Worm (Caenorhabditis elegans) whole organism, young adult: Measurements from ENCODE around the gene cutl-16.

Experiments used
- C06A6.2 ChIP-seq: fragments of 200-800 bp; sonication (Bioruptor generic); conservative IDR thresholded peaks from 2 replicates; pipeline ENCODE4 v1.3.6; 2022; ENCODE audit warnings: missing genetic modification characterization, missing compliant biosample characterization
- C17E4.6 ChIP-seq: fragments of 200-800 bp; sonication (Bioruptor generic); IDR thresholded peaks from 2 replicates; pipeline ENCODE4 v1.3.6; 2022; ENCODE audit warnings: missing genetic modification reagents, missing genetic modification characterization, missing compliant biosample characterization
- D2030.7 ChIP-seq: fragments of 200-800 bp; sonication (Bioruptor generic); IDR thresholded peaks from 2 replicates; pipeline ENCODE4 v1.3.6; 2022; ENCODE audit warnings: missing genetic modification reagents, missing genetic modification characterization, missing compliant biosample characterization
- F23B12.7 ChIP-seq: sonication (generic microtip); optimal IDR thresholded peaks from 2 replicates; lab custom pipeline; 2017; ENCODE audit warnings: missing genetic modification characterization, mild to moderate bottlenecking, missing compliant biosample characterization, antibody characterized with exemption, moderate library complexity; ENCODE audit not compliant: insufficient read depth
- F49E8.2 ChIP-seq: sonication (generic microtip); optimal IDR thresholded peaks from 3 replicates; lab custom pipeline; 2017; ENCODE audit warnings: missing genetic modification characterization, mild to moderate bottlenecking, missing compliant biosample characterization, antibody characterized with exemption, moderate library complexity; ENCODE audit not compliant: insufficient read depth
- K12H6.12 ChIP-seq: fragments of 200-800 bp; sonication (Bioruptor generic); optimal IDR thresholded peaks from 2 replicates; lab custom pipeline; 2018; ENCODE audit warnings: mild to moderate bottlenecking, missing genetic modification characterization, missing compliant biosample characterization
- Y56A3A.18 ChIP-seq: fragments of 200-800 bp; sonication (Bioruptor generic); IDR thresholded peaks from 2 replicates; pipeline ENCODE4 v1.3.6; 2022; ENCODE audit warnings: missing genetic modification reagents, missing genetic modification characterization, missing compliant biosample characterization
- Y95B8A.8 ChIP-seq: fragments of 200-800 bp; sonication (Bioruptor generic); IDR thresholded peaks from 2 replicates; pipeline ENCODE4 v1.3.6; 2022; ENCODE audit warnings: missing genetic modification reagents, missing genetic modification characterization, missing compliant biosample characterization
- ZK185.1 ChIP-seq: sonication (generic microtip); optimal IDR thresholded peaks from 2 replicates; lab custom pipeline; 2016; ENCODE audit warnings: mild to moderate bottlenecking, missing genetic modification characterization, missing compliant biosample characterization; ENCODE audit not compliant: poor library complexity, severe bottlenecking
- aptf-3 ChIP-seq: fragments of 200-800 bp; sonication (Bioruptor generic); IDR thresholded peaks from 2 replicates; pipeline ENCODE4 v1.3.6; 2022; ENCODE audit warnings: missing genetic modification characterization, missing compliant biosample characterization
- atf-7 ChIP-seq: sonication (generic microtip); optimal IDR thresholded peaks from 2 replicates; lab custom pipeline; 2017; ENCODE audit warnings: mild to moderate bottlenecking, missing genetic modification characterization, missing compliant biosample characterization
- bed-2 ChIP-seq: fragments of 200-800 bp; sonication (Bioruptor generic); IDR thresholded peaks from 2 replicates; pipeline ENCODE4 v1.3.6; 2022; ENCODE audit warnings: missing genetic modification reagents, missing genetic modification characterization, missing compliant biosample characterization
- cebp-2 ChIP-seq: fragments of 200-800 bp; sonication (Bioruptor generic); IDR thresholded peaks from 2 replicates; pipeline ENCODE4 v1.3.6; 2022; ENCODE audit warnings: missing genetic modification characterization, missing compliant biosample characterization
- ceh-27 ChIP-seq: fragments of 200-800 bp; sonication (Bioruptor generic); optimal IDR thresholded peaks from 2 replicates; lab custom pipeline; 2018; ENCODE audit warnings: mild to moderate bottlenecking, missing genetic modification characterization, moderate library complexity, missing compliant biosample characterization
- ceh-58 ChIP-seq: fragments of 200-800 bp; sonication (Bioruptor generic); IDR thresholded peaks from 2 replicates; pipeline ENCODE4 v1.3.6; 2022; ENCODE audit warnings: missing genetic modification characterization, missing compliant biosample characterization
- chd-7 ChIP-seq: sonication (generic microtip); optimal IDR thresholded peaks from 2 replicates; lab custom pipeline; 2016; ENCODE audit warnings: mild to moderate bottlenecking, missing genetic modification characterization, moderate library complexity, missing compliant biosample characterization
- egrh-3 ChIP-seq: fragments of 200-800 bp; sonication (Bioruptor generic); IDR thresholded peaks from 2 replicates; pipeline ENCODE4 v1.3.6; 2022; ENCODE audit warnings: missing genetic modification reagents, missing genetic modification characterization, missing compliant biosample characterization
- gei-17 ChIP-seq: fragments of 200-800 bp; sonication (Bioruptor generic); optimal IDR thresholded peaks from 2 replicates; lab custom pipeline; 2018; ENCODE audit warnings: mild to moderate bottlenecking, missing genetic modification characterization, missing compliant biosample characterization
- hlh-26 ChIP-seq: fragments of 200-800 bp; sonication (Bioruptor generic); conservative IDR thresholded peaks from 2 replicates; pipeline ENCODE4 v1.3.6; 2022; ENCODE audit warnings: missing genetic modification reagents, missing genetic modification characterization, missing compliant biosample characterization
- hmg-20 ChIP-seq: fragments of 200-800 bp; sonication (Bioruptor generic); IDR thresholded peaks from 2 replicates; pipeline ENCODE4 v1.3.6; 2022; ENCODE audit warnings: missing genetic modification reagents, missing genetic modification characterization, missing compliant biosample characterization
- hrde-1 ChIP-seq: sonication (generic microtip); optimal IDR thresholded peaks from 2 replicates; lab custom pipeline; 2016; ENCODE audit warnings: missing genetic modification characterization, mild to moderate bottlenecking, missing compliant biosample characterization, moderate library complexity, missing genotype, missing genetic modification reagents, borderline replicate concordance
- let-607 ChIP-seq, 2 experiments: fragments of 200-800 bp in 1 of 2; sonication (Bioruptor generic) in 1 of 2; sonication (generic microtip) in 1 of 2; optimal IDR thresholded peaks; 2 replicates each; lab custom pipeline; 2016 to 2018; ENCODE audit warnings: mild to moderate bottlenecking in 2 of 2, missing compliant biosample characterization in 2 of 2, missing genetic modification characterization in 2 of 2, moderate library complexity in 2 of 2, missing genotype in 1 of 2
- lin-54 ChIP-seq: fragments of 200-800 bp; sonication (Bioruptor generic); optimal IDR thresholded peaks from 2 replicates; lab custom pipeline; 2018; ENCODE audit warnings: mild to moderate bottlenecking, missing genetic modification characterization, missing compliant biosample characterization
- lsl-1 ChIP-seq: fragments of 200-800 bp; sonication (Bioruptor generic); optimal IDR thresholded peaks from 2 replicates; lab custom pipeline; 2018; ENCODE audit warnings: mild to moderate bottlenecking, missing genetic modification characterization, moderate library complexity, missing compliant biosample characterization
- madf-3 ChIP-seq: fragments of 200-800 bp; sonication (Bioruptor generic); IDR thresholded peaks from 2 replicates; pipeline ENCODE4 v1.3.6; 2022; ENCODE audit warnings: missing genetic modification reagents, missing genetic modification characterization, missing compliant biosample characterization
- mcd-1 ChIP-seq: fragments of 200-800 bp; sonication (Bioruptor generic); IDR thresholded peaks from 2 replicates; pipeline ENCODE4 v1.3.6; 2022; ENCODE audit warnings: missing genetic modification reagents, missing genetic modification characterization, missing compliant biosample characterization
- mxl-1 ChIP-seq: sonication (generic microtip); optimal IDR thresholded peaks from 2 replicates; lab custom pipeline; 2016; ENCODE audit warnings: missing genetic modification characterization, missing compliant biosample characterization
- nfya-1 ChIP-seq: sonication (generic microtip); optimal IDR thresholded peaks from 2 replicates; lab custom pipeline; 2017; ENCODE audit warnings: antibody characterized with exemption, missing compliant biosample characterization, missing genetic modification characterization, borderline replicate concordance; ENCODE audit not compliant: insufficient read depth
- nfyb-1 ChIP-seq: fragments of 200-800 bp; sonication (Bioruptor generic); IDR thresholded peaks from 2 replicates; pipeline ENCODE4 v1.3.6; 2022; ENCODE audit warnings: missing genetic modification reagents, missing genetic modification characterization, missing compliant biosample characterization
- nhr-80 ChIP-seq: sonication (generic microtip); optimal IDR thresholded peaks from 2 replicates; lab custom pipeline; 2016; ENCODE audit warnings: missing genetic modification characterization, missing compliant biosample characterization
- rcor-1 ChIP-seq: fragments of 200-800 bp; sonication (Bioruptor generic); IDR thresholded peaks from 2 replicates; pipeline ENCODE4 v1.3.6; 2022; ENCODE audit warnings: missing genetic modification reagents, missing genetic modification characterization, missing compliant biosample characterization
- repo-1 ChIP-seq: sonication (generic microtip); optimal IDR thresholded peaks from 2 replicates; lab custom pipeline; 2017; ENCODE audit warnings: mild to moderate bottlenecking, missing genetic modification characterization, missing compliant biosample characterization
- rpc-1 ChIP-seq, 2 experiments: fragments of 150-350 bp in 1 of 2; sonication (generic microtip) in 1 of 2; optimal IDR thresholded peaks; 2 replicates each; lab custom pipeline; 2014 to 2018; ENCODE audit warnings: missing biosample characterization in 1 of 2, missing genetic modification characterization in 1 of 2, missing genetic modification reagents in 1 of 2, missing genotype in 1 of 2
- sea-2 ChIP-seq: fragments of 200-800 bp; sonication (Bioruptor generic); IDR thresholded peaks from 2 replicates; pipeline ENCODE4 v1.3.6; 2022; ENCODE audit warnings: missing genetic modification characterization, missing compliant biosample characterization
- snpc-1.1 ChIP-seq: sonication (generic microtip); optimal IDR thresholded peaks from 2 replicates; lab custom pipeline; 2017; ENCODE audit warnings: missing genetic modification characterization, mild to moderate bottlenecking, missing compliant biosample characterization, antibody characterized with exemption, moderate library complexity, missing genotype, missing genetic modification reagents; ENCODE audit not compliant: insufficient read depth
- somi-1 ChIP-seq: fragments of 200-800 bp; sonication (Bioruptor generic); optimal IDR thresholded peaks from 2 replicates; lab custom pipeline; 2018; ENCODE audit warnings: mild to moderate bottlenecking, missing genetic modification characterization, missing compliant biosample characterization
- tlf-1 ChIP-seq: fragments of 200-800 bp; sonication (Bioruptor generic); optimal IDR thresholded peaks from 2 replicates; lab custom pipeline; 2018; ENCODE audit warnings: mild to moderate bottlenecking, missing genetic modification characterization, missing compliant biosample characterization
- unc-130 ChIP-seq: sonication (generic microtip); optimal IDR thresholded peaks from 2 replicates; lab custom pipeline; 2016; ENCODE audit warnings: missing genetic modification reagents, missing genetic modification characterization, missing compliant biosample characterization
- xnd-1 ChIP-seq: sonication (generic microtip); optimal IDR thresholded peaks from 2 replicates; lab custom pipeline; 2016; ENCODE audit warnings: missing genotype, missing genetic modification reagents, missing genetic modification characterization, missing compliant biosample characterization
- zim-3 ChIP-seq: sonication (generic microtip); optimal IDR thresholded peaks from 2 replicates; lab custom pipeline; 2017; ENCODE audit warnings: mild to moderate bottlenecking, missing genetic modification characterization, moderate library complexity, missing compliant biosample characterization
- ztf-25 ChIP-seq: fragments of 200-800 bp; sonication (Bioruptor generic); IDR thresholded peaks from 2 replicates; pipeline ENCODE4 v1.3.6; 2022; ENCODE audit warnings: missing genetic modification reagents, missing genetic modification characterization, missing compliant biosample characterization
- ztf-26 ChIP-seq: sonication (generic microtip); optimal IDR thresholded peaks from 2 replicates; lab custom pipeline; 2017; ENCODE audit warnings: missing genetic modification characterization, missing compliant biosample characterization
- ztf-3 ChIP-seq: fragments of 200-800 bp; sonication (Bioruptor generic); optimal IDR thresholded peaks from 2 replicates; lab custom pipeline; 2018; ENCODE audit warnings: mild to moderate bottlenecking, missing genetic modification characterization, missing compliant biosample characterization

Gene cutl-16

ce11 chrII:6448189-6448588, 7.0 kb downstream of the cutl-16 start:
- TF ChIP-seq snpc-1.1 (tag; lab: Kevin White, UChicago) (no peak), hrde-1 (tag; lab: Kevin White, UChicago) (no peak), xnd-1 (tag; lab: Kevin White, UChicago) (no peak), madf-3 (GFP tag; lab: Robert Waterston, UW) (no peak), zim-3 (no peak), let-607 (tag; optimal IDR thresholded peaks at IDR 0.05; lab: Kevin White, UChicago) (no peak), ztf-3 (GFP tag; lab: Kevin White, UChicago) (no peak), ceh-58 (GFP tag; lab: Robert Waterston, UW) (no peak), mcd-1 (GFP tag; lab: Robert Waterston, UW) (no peak), C17E4.6 (GFP tag; lab: Robert Waterston, UW) (no peak)
- TF ChIP-seq, all 124 proteins: peak for 0

- TF ChIP-seq nhr-80 (tag; lab: Kevin White, UChicago) (peak; percentile 58), aptf-3 (GFP tag; lab: Robert Waterston, UW) (no peak)
Measured at ce11 chrII:6448656-6449055, 7.4 kb downstream of the cutl-16 start.

- TF ChIP-seq lin-54 (GFP tag; lab: Kevin White, UChicago) (no peak), hmg-20 (no peak), gei-17 (GFP tag; lab: Kevin White, UChicago) (no peak), unc-130 (GFP tag; lab: Kevin White, UChicago) (no peak), hlh-26 (GFP tag; lab: Robert Waterston, UW) (no peak), C06A6.2 (GFP tag; lab: Robert Waterston, UW) (no peak), cebp-2 (GFP tag; lab: Robert Waterston, UW) (no peak), chd-7 (no peak), mxl-1 (tag; lab: Kevin White, UChicago) (no peak), ztf-25 (GFP tag; lab: Robert Waterston, UW) (no peak), egrh-3 (GFP tag; lab: Robert Waterston, UW) (no peak), F49E8.2 (tag; lab: Kevin White, UChicago) (no peak), tlf-1 (GFP tag; lab: Kevin White, UChicago) (no peak), D2030.7 (no peak), bed-2 (GFP tag; lab: Robert Waterston, UW) (no peak), ceh-27 (no peak)
- TF ChIP-seq, all 124 proteins: peak for 0
Measured at ce11 chrII:6449656-6450055, 8.4 kb downstream of the cutl-16 start, which contains the start of gene nhr-22. Gene nhr-22, minus strand, starts transcription at chrII:6449792.

ce11 chrII:6453341-6453806, 12.1 kb downstream of the cutl-16 start, which contains the start of gene atg-16.2:
Gene atg-16.2, minus strand, starts transcription at chrII:6453391.
- no peak for TF ChIP-seq nfya-1
- TF ChIP-seq somi-1, result no peak
- TF ChIP-seq mcd-1 (GFP tag; lab: Robert Waterston, UW), result no peak
- TF ChIP-seq aptf-3 (GFP tag; lab: Robert Waterston, UW), result no peak
- TF ChIP-seq rpc-1 (optimal IDR thresholded peaks at IDR 0.05; lab: Kevin White, UChicago), result no peak
- TF ChIP-seq rpc-1 (tag; optimal IDR thresholded peaks at IDR 0.05; lab: Kevin White, UChicago), result no peak
- TF ChIP-seq Y95B8A.8 (GFP tag; lab: Robert Waterston, UW), result no peak
- TF ChIP-seq K12H6.12, result no peak
- TF ChIP-seq ZK185.1 (tag; lab: Kevin White, UChicago), result no peak
- no peak for TF ChIP-seq F23B12.7 (tag; lab: Kevin White, UChicago)
- TF ChIP-seq sea-2 (GFP tag; lab: Robert Waterston, UW), result no peak
- no peak for TF ChIP-seq madf-3 (GFP tag; lab: Robert Waterston, UW)
- TF ChIP-seq rcor-1 (GFP tag; lab: Robert Waterston, UW), result 0 out of 2 replicates have a peak, but pooled peaks have one; percentile 23
- no peak for TF ChIP-seq Y56A3A.18 (GFP tag; lab: Robert Waterston, UW)
- no peak for TF ChIP-seq lsl-1 (GFP tag; lab: Kevin White, UChicago)
- TF ChIP-seq repo-1 (tag; lab: Kevin White, UChicago), result no peak
- TF ChIP-seq ztf-26 (tag; lab: Kevin White, UChicago), result no peak
- TF ChIP-seq ceh-27, result no peak
- no peak for TF ChIP-seq nfyb-1
- TF ChIP-seq xnd-1 (tag; lab: Kevin White, UChicago), result no peak
- TF ChIP-seq ceh-58 (GFP tag; lab: Robert Waterston, UW), result no peak
- no peak for TF ChIP-seq atf-7 (tag; lab: Kevin White, UChicago)
